Worm (Caenorhabditis elegans) whole organism, L3 larva: ENCODE data around the gene idpc-7.

ENCODE experiments used
- ama-1 ChIP-seq: fragments of 150-350 bp; optimal IDR thresholded peaks from 2 replicates; lab custom pipeline; 2018
- daf-12 ChIP-seq: fragments of 150-350 bp; optimal IDR thresholded peaks from 2 replicates; lab custom pipeline; 2014; ENCODE audit warnings: missing biosample characterization, missing genetic modification reagents, missing genetic modification characterization
- nfya-1 ChIP-seq: sonication (generic microtip); optimal IDR thresholded peaks from 2 replicates; lab custom pipeline; 2017; ENCODE audit warnings: missing genetic modification characterization, mild to moderate bottlenecking, missing compliant biosample characterization, antibody characterized with exemption, moderate library complexity; ENCODE audit not compliant: insufficient read depth
- nhr-11 ChIP-seq: fragments of 150-350 bp; optimal IDR thresholded peaks from 2 replicates; lab custom pipeline; 2014; ENCODE audit warnings: missing biosample characterization, missing genetic modification characterization
- ztf-11 ChIP-seq: fragments of 150-350 bp; optimal IDR thresholded peaks from 2 replicates; lab custom pipeline; 2014; ENCODE audit warnings: missing biosample characterization, missing genetic modification characterization

- TF ChIP-seq daf-12 (no peak), nhr-11 (tag; lab: Kevin White, UChicago) (no peak), ama-1 (no peak), ztf-11 (tag; lab: Kevin White, UChicago) (no peak), nfya-1 (no peak)
Observed at ce11 chrV:9587619-9588018, 31.2 kb downstream of the idpc-7 start.
